Worm (Caenorhabditis elegans) whole organism, L1 larva: Measurements from ENCODE around the gene hlh-11.

Experiments
- C34B4.2 ChIP-seq: sonication (generic microtip); optimal IDR thresholded peaks from 2 replicates; lab custom pipeline; 2017; ENCODE audit warnings: mild to moderate bottlenecking, missing genetic modification characterization, missing compliant biosample characterization
- F16B12.6 ChIP-seq: fragments of 150-350 bp; optimal IDR thresholded peaks from 2 replicates; lab custom pipeline; 2014; ENCODE audit warnings: missing biosample characterization, missing genetic modification characterization
- Y116A8C.19 ChIP-seq: sonication (generic microtip); optimal IDR thresholded peaks from 2 replicates; lab custom pipeline; 2016; ENCODE audit warnings: missing compliant biosample characterization, missing genetic modification characterization, borderline replicate concordance
- aha-1 ChIP-seq: fragments of 150-350 bp; optimal IDR thresholded peaks from 2 replicates; lab custom pipeline; 2014; ENCODE audit warnings: missing biosample characterization, missing genetic modification characterization
- alr-1 ChIP-seq: fragments of 200-800 bp; sonication (Bioruptor generic); optimal IDR thresholded peaks from 2 replicates; lab custom pipeline; 2018; ENCODE audit warnings: borderline replicate concordance, mild to moderate bottlenecking, missing genetic modification characterization, missing compliant biosample characterization
- ceh-63 ChIP-seq: fragments of 200-800 bp; sonication (Bioruptor generic); optimal IDR thresholded peaks from 2 replicates; lab custom pipeline; 2018; ENCODE audit warnings: mild to moderate bottlenecking, missing genetic modification characterization, missing compliant biosample characterization
- ceh-82 ChIP-seq, 3 experiments: fragments of 150-350 bp in 1 of 3; sonication (generic microtip) in 2 of 3; optimal IDR thresholded peaks; 2 replicates each; lab custom pipeline; 2014 to 2017; ENCODE audit warnings: missing biosample characterization in 3 of 3, missing genetic modification characterization in 3 of 3
- ceh-88 ChIP-seq: fragments of 200-800 bp; sonication (Bioruptor generic); IDR thresholded peaks from 2 replicates; pipeline ENCODE4 v1.3.6; 2022; ENCODE audit warnings: missing genetic modification characterization, missing compliant biosample characterization
- ceh-90 ChIP-seq: sonication (generic microtip); optimal IDR thresholded peaks from 2 replicates; lab custom pipeline; 2016; ENCODE audit warnings: missing genetic modification characterization, missing compliant biosample characterization
- ces-1 ChIP-seq: fragments of 150-350 bp; optimal IDR thresholded peaks from 2 replicates; lab custom pipeline; 2014; ENCODE audit warnings: missing biosample characterization, missing genetic modification reagents, missing genetic modification characterization
- dpl-1 ChIP-seq, 3 experiments: fragments of 150-350 bp in 2 of 3; sonication (generic microtip) in 1 of 3; optimal IDR thresholded peaks; 2 replicates each; lab custom pipeline; 2014 to 2017; ENCODE audit warnings: missing biosample characterization in 3 of 3, missing genetic modification characterization in 3 of 3, missing genetic modification reagents in 3 of 3
- dsc-1 ChIP-seq: sonication (generic microtip); optimal IDR thresholded peaks from 2 replicates; lab custom pipeline; 2016; ENCODE audit warnings: mild to moderate bottlenecking, missing genetic modification characterization, missing compliant biosample characterization
- efl-3 ChIP-seq: fragments of 200-800 bp; sonication (Bioruptor generic); optimal IDR thresholded peaks from 2 replicates; lab custom pipeline; 2018; ENCODE audit warnings: mild to moderate bottlenecking, missing genetic modification characterization, missing compliant biosample characterization
- elt-2 ChIP-seq: sonication (generic microtip); optimal IDR thresholded peaks from 2 replicates; lab custom pipeline; 2016; ENCODE audit warnings: missing genetic modification characterization, mild to moderate bottlenecking, inconsistent platforms, missing compliant biosample characterization, missing genetic modification reagents
- ets-5 ChIP-seq: fragments of 200-800 bp; sonication (Bioruptor generic); IDR thresholded peaks from 2 replicates; pipeline ENCODE4 v1.3.6; 2022; ENCODE audit warnings: missing genetic modification characterization, missing compliant biosample characterization
- fkh-8 ChIP-seq: sonication (generic microtip); optimal IDR thresholded peaks from 2 replicates; lab custom pipeline; 2016; ENCODE audit warnings: mild to moderate bottlenecking, missing genetic modification characterization, missing compliant biosample characterization
- fos-1 ChIP-seq: fragments of 150-350 bp; optimal IDR thresholded peaks from 2 replicates; lab custom pipeline; 2014; ENCODE audit warnings: missing biosample characterization, missing genetic modification characterization
- grh-1 ChIP-seq: fragments of 200-800 bp; sonication (Bioruptor generic); IDR thresholded peaks from 2 replicates; pipeline ENCODE4 v1.3.6; 2022; ENCODE audit warnings: missing genetic modification reagents, missing genetic modification characterization, missing compliant biosample characterization
- irx-1 ChIP-seq: sonication (generic microtip); optimal IDR thresholded peaks from 2 replicates; lab custom pipeline; 2016; ENCODE audit warnings: missing genetic modification characterization, missing compliant biosample characterization
- isw-1 ChIP-seq: fragments of 200-800 bp; sonication (Bioruptor generic); IDR thresholded peaks from 2 replicates; pipeline ENCODE4 v1.3.6; 2022; ENCODE audit warnings: missing genetic modification characterization, missing compliant biosample characterization
- jun-1 ChIP-seq: fragments of 150-350 bp; optimal IDR thresholded peaks from 2 replicates; lab custom pipeline; 2014; ENCODE audit warnings: missing biosample characterization, missing genetic modification reagents, missing genetic modification characterization
- lin-13 ChIP-seq: fragments of 150-350 bp; optimal IDR thresholded peaks from 2 replicates; lab custom pipeline; 2014; ENCODE audit warnings: missing biosample characterization, missing genetic modification reagents, missing genetic modification characterization
- lin-14 ChIP-seq: fragments of 200-800 bp; sonication (Bioruptor generic); optimal IDR thresholded peaks from 2 replicates; lab custom pipeline; 2018; ENCODE audit warnings: mild to moderate bottlenecking, missing genetic modification characterization, moderate library complexity, missing compliant biosample characterization
- lin-15B ChIP-seq: fragments of 150-350 bp; sonication (generic microtip); optimal IDR thresholded peaks from 3 replicates; lab custom pipeline; 2014; ENCODE audit warnings: missing biosample characterization, missing genetic modification characterization
- lin-35 ChIP-seq, 2 experiments: fragments of 150-350 bp; optimal IDR thresholded peaks; 2 replicates each; lab custom pipeline; 2014; ENCODE audit warnings: missing biosample characterization in 2 of 2, missing genetic modification characterization in 2 of 2, missing genetic modification reagents in 2 of 2
- lin-39 ChIP-seq: fragments of 150-350 bp; optimal IDR thresholded peaks from 2 replicates; lab custom pipeline; 2014; ENCODE audit warnings: missing biosample characterization, missing genetic modification reagents, missing genetic modification characterization
- lsy-2 ChIP-seq, 2 experiments: fragments of 150-350 bp; optimal IDR thresholded peaks; 2 replicates each; lab custom pipeline; 2014; ENCODE audit warnings: missing biosample characterization in 2 of 2, missing genetic modification characterization in 2 of 2
- mab-9 ChIP-seq: fragments of 200-800 bp; sonication (Bioruptor generic); IDR thresholded peaks from 2 replicates; pipeline ENCODE4 v1.3.6; 2022; ENCODE audit warnings: missing genetic modification reagents, missing genetic modification characterization, missing compliant biosample characterization
- nhr-11 ChIP-seq: fragments of 150-350 bp; optimal IDR thresholded peaks from 2 replicates; lab custom pipeline; 2014; ENCODE audit warnings: missing biosample characterization, missing genetic modification characterization
- nhr-12 ChIP-seq: sonication (generic microtip); optimal IDR thresholded peaks from 2 replicates; lab custom pipeline; 2017; ENCODE audit warnings: missing biosample characterization, missing genetic modification characterization
- nhr-20 ChIP-seq: sonication (generic microtip); optimal IDR thresholded peaks from 2 replicates; lab custom pipeline; 2016; ENCODE audit warnings: mild to moderate bottlenecking, missing genetic modification characterization, missing compliant biosample characterization
- nhr-28 ChIP-seq: fragments of 150-350 bp; optimal IDR thresholded peaks from 2 replicates; lab custom pipeline; 2014; ENCODE audit warnings: missing biosample characterization, missing genetic modification characterization
- nhr-47 ChIP-seq: sonication (generic microtip); optimal IDR thresholded peaks from 2 replicates; lab custom pipeline; 2016; ENCODE audit warnings: mild to moderate bottlenecking, missing genetic modification characterization, moderate library complexity, missing compliant biosample characterization
- nhr-71 ChIP-seq: sonication (generic microtip); optimal IDR thresholded peaks from 2 replicates; lab custom pipeline; 2016; ENCODE audit warnings: mild to moderate bottlenecking, missing genetic modification characterization, moderate library complexity, missing compliant biosample characterization
- nhr-76 ChIP-seq: sonication (generic microtip); optimal IDR thresholded peaks from 2 replicates; lab custom pipeline; 2017; ENCODE audit warnings: missing biosample characterization, missing genetic modification characterization
- nhr-77 ChIP-seq: fragments of 150-350 bp; optimal IDR thresholded peaks from 2 replicates; lab custom pipeline; 2014; ENCODE audit warnings: missing biosample characterization, missing genetic modification characterization
- nhr-84 ChIP-seq: sonication (generic microtip); optimal IDR thresholded peaks from 2 replicates; lab custom pipeline; 2017; ENCODE audit warnings: missing biosample characterization, missing genetic modification characterization
- pag-3 ChIP-seq: sonication (generic microtip); optimal IDR thresholded peaks from 2 replicates; lab custom pipeline; 2017; ENCODE audit warnings: missing genetic modification characterization, mild to moderate bottlenecking, missing compliant biosample characterization, antibody characterized with exemption, borderline replicate concordance; ENCODE audit not compliant: insufficient read depth
- pqm-1 ChIP-seq: sonication (generic microtip); optimal IDR thresholded peaks from 3 replicates; lab custom pipeline; 2017; ENCODE audit warnings: missing biosample characterization, missing genetic modification characterization
- rnt-1 ChIP-seq: sonication (generic microtip); optimal IDR thresholded peaks from 2 replicates; lab custom pipeline; 2016; ENCODE audit warnings: mild to moderate bottlenecking, missing genetic modification characterization, moderate library complexity, missing compliant biosample characterization
- skn-1 ChIP-seq: fragments of 150-350 bp; optimal IDR thresholded peaks from 2 replicates; lab custom pipeline; 2014; ENCODE audit warnings: missing biosample characterization, missing genetic modification characterization
- sox-4 ChIP-seq: sonication (generic microtip); optimal IDR thresholded peaks from 2 replicates; lab custom pipeline; 2016; ENCODE audit warnings: missing genetic modification characterization, missing compliant biosample characterization
- sup-37 ChIP-seq: fragments of 200-800 bp; sonication (Bioruptor generic); optimal IDR thresholded peaks from 2 replicates; lab custom pipeline; 2018; ENCODE audit warnings: mild to moderate bottlenecking, missing genetic modification characterization, missing compliant biosample characterization
- swsn-7 ChIP-seq: sonication (generic microtip); optimal IDR thresholded peaks from 2 replicates; lab custom pipeline; 2016; ENCODE audit warnings: missing genetic modification characterization, missing compliant biosample characterization
- tbx-2 ChIP-seq: sonication (generic microtip); optimal IDR thresholded peaks from 2 replicates; lab custom pipeline; 2016; ENCODE audit warnings: missing genetic modification characterization, missing compliant biosample characterization
- unc-30 ChIP-seq: sonication (generic microtip); optimal IDR thresholded peaks from 2 replicates; lab custom pipeline; 2017; ENCODE audit warnings: missing biosample characterization, missing genetic modification characterization
- unc-62 ChIP-seq: fragments of 150-350 bp; optimal IDR thresholded peaks from 2 replicates; lab custom pipeline; 2014; ENCODE audit warnings: missing biosample characterization, missing genetic modification reagents, missing genetic modification characterization
- unc-98 ChIP-seq: fragments of 200-800 bp; sonication (Bioruptor generic); IDR thresholded peaks from 2 replicates; pipeline ENCODE4 v1.3.6; 2022; ENCODE audit warnings: missing genetic modification characterization, missing compliant biosample characterization
- zag-1 ChIP-seq: fragments of 150-350 bp; optimal IDR thresholded peaks from 2 replicates; lab custom pipeline; 2014; ENCODE audit warnings: missing biosample characterization, missing genetic modification characterization
- zip-4 ChIP-seq: fragments of 200-800 bp; sonication (Bioruptor generic); optimal IDR thresholded peaks from 2 replicates; lab custom pipeline; 2018; ENCODE audit warnings: mild to moderate bottlenecking, missing genetic modification characterization, moderate library complexity, missing compliant biosample characterization
- ztf-11 ChIP-seq, 2 experiments: sonication (generic microtip); optimal IDR thresholded peaks; 2 replicates each; lab custom pipeline; 2016 to 2017; ENCODE audit warnings: missing genetic modification characterization in 2 of 2, missing biosample characterization in 1 of 2, missing compliant biosample characterization in 1 of 2

hlh-11 gene

ce11 chrIII:9612097-9612496 lies 7.4 kb upstream of the hlh-11 start, which contains the start of gene bbs-4:
Gene bbs-4 (minus strand): TSS chrIII:9612197.
- TF ChIP-seq sox-4 (tag; lab: Kevin White, UChicago), result no peak
- peak; percentile 54 for TF ChIP-seq fkh-8 (tag; lab: Kevin White, UChicago)

- TF ChIP-seq elt-2 (tag; lab: Kevin White, UChicago) (no peak), nhr-76 (no peak), lsy-2 (tag; optimal IDR thresholded peaks at IDR 0.05; lab: Kevin White, UChicago) (peak; percentile 28 to 76), Y116A8C.19 (tag; lab: Kevin White, UChicago) (no peak), lin-39 (tag; lab: Kevin White, UChicago) (no peak), aha-1 (tag; lab: Kevin White, UChicago) (no peak), swsn-7 (tag; lab: Kevin White, UChicago) (peak; percentile 7), efl-3 (no peak), unc-62 (GFP tag; lab: Kevin White, UChicago) (no peak), nhr-84 (tag; lab: Kevin White, UChicago) (no peak), nhr-12 (tag; lab: Kevin White, UChicago) (no peak), ces-1 (GFP tag; lab: Kevin White, UChicago) (no peak), nhr-28 (tag; lab: Kevin White, UChicago) (no peak), unc-98 (GFP tag; lab: Robert Waterston, UW) (no peak), jun-1 (no peak), pqm-1 (tag; lab: Kevin White, UChicago) (no peak), fos-1 (no peak), unc-30 (no peak), sox-4 (tag; lab: Kevin White, UChicago) (no peak), alr-1 (tag; lab: Kevin White, UChicago) (no peak), irx-1 (tag; lab: Kevin White, UChicago) (no peak), lin-35 (GFP tag; optimal IDR thresholded peaks at IDR 0.05; lab: Kevin White, UChicago) (peak; percentile 82 to 94), mab-9 (GFP tag; lab: Robert Waterston, UW) (no peak), dsc-1 (tag; lab: Kevin White, UChicago) (no peak), ceh-63 (GFP tag; lab: Kevin White, UChicago) (no peak), sup-37 (GFP tag; lab: Kevin White, UChicago) (no peak), ceh-88 (GFP tag; lab: Robert Waterston, UW) (no peak), ets-5 (GFP tag; lab: Robert Waterston, UW) (no peak), isw-1 (GFP tag; lab: Robert Waterston, UW) (no peak), lin-14 (GFP tag; lab: Kevin White, UChicago) (no peak), ceh-90 (no peak), nhr-47 (peak; percentile 24), nhr-20 (tag; lab: Kevin White, UChicago) (peak; percentile 31), lin-15B (tag; lab: Kevin White, UChicago) (peak; percentile 32), dpl-1 (GFP tag; optimal IDR thresholded peaks at IDR 0.05; lab: Kevin White, UChicago) (peak; percentile 81 to 91 (median 86)), zip-4 (GFP tag; lab: Kevin White, UChicago) (no peak), nhr-71 (tag; lab: Kevin White, UChicago) (peak; percentile 32), tbx-2 (tag; lab: Kevin White, UChicago) (peak; percentile 19), ceh-82 (tag; optimal IDR thresholded peaks at IDR 0.05; lab: Kevin White, UChicago) (peak in 1 of 3 experiments; percentile 56), fkh-8 (tag; lab: Kevin White, UChicago) (no peak), nhr-11 (no peak), nhr-77 (tag; lab: Kevin White, UChicago) (no peak), grh-1 (GFP tag; lab: Robert Waterston, UW) (peak; percentile 55), F16B12.6 (tag; lab: Kevin White, UChicago) (peak; percentile 48), lin-13 (no peak), zag-1 (tag; lab: Kevin White, UChicago) (no peak), skn-1 (tag; lab: Kevin White, UChicago) (peak; percentile 12), ztf-11 (tag; optimal IDR thresholded peaks at IDR 0.05; lab: Kevin White, UChicago) (peak in 1 of 2 experiments; percentile 2), rnt-1 (tag; lab: Kevin White, UChicago) (peak; percentile 40), C34B4.2 (no peak), pag-3 (tag; lab: Kevin White, UChicago) (no peak)
Observed at ce11 chrIII:9614211-9614610, 5.3 kb upstream of the hlh-11 start, which contains the start of the genes pri-1 and F58A4.6. Gene pri-1 (minus strand): TSS chrIII:9614281. Gene F58A4.6 (plus strand): TSS chrIII:9614482.
